Worm (Caenorhabditis elegans): ENCODE results near the gene oac-3.

ce11 chrV:13887358-13887757 lies 12.0 kb upstream of the oac-3 start, which contains the start of gene srsx-19:
- no peak for TF ChIP-seq K02D7.2 (tag; optimal IDR thresholded peaks at IDR 0.05)
- TF ChIP-seq sdc-2 (tag; optimal IDR thresholded peaks at IDR 0.05), result no peak
- TF ChIP-seq ama-1 (optimal IDR thresholded peaks at IDR 0.05), result no peak
- no peak for TF ChIP-seq ceh-31 (tag; optimal IDR thresholded peaks at IDR 0.05)
- TF ChIP-seq ceh-45 (GFP tag; IDR thresholded peaks at IDR 0.05), result no peak
- no peak for TF ChIP-seq pqm-1 (tag; optimal IDR thresholded peaks at IDR 0.05)
- TF ChIP-seq sox-4 (tag; optimal IDR thresholded peaks at IDR 0.05), result no peak
